Worm (Caenorhabditis elegans) whole organism, young adult: ENCODE measurements around the gene irld-11.

Experiments used
- ccch-3 ChIP-seq: fragments of 200-800 bp; sonication (Bioruptor generic); optimal IDR thresholded peaks from 2 replicates; lab custom pipeline; 2018; ENCODE audit warnings: mild to moderate bottlenecking, missing genetic modification characterization, missing compliant biosample characterization
- gei-17 ChIP-seq: fragments of 200-800 bp; sonication (Bioruptor generic); optimal IDR thresholded peaks from 2 replicates; lab custom pipeline; 2018; ENCODE audit warnings: mild to moderate bottlenecking, missing genetic modification characterization, missing compliant biosample characterization
- nfya-1 ChIP-seq: sonication (generic microtip); optimal IDR thresholded peaks from 2 replicates; lab custom pipeline; 2017; ENCODE audit warnings: antibody characterized with exemption, missing compliant biosample characterization, missing genetic modification characterization, borderline replicate concordance; ENCODE audit not compliant: insufficient read depth

ce11 chrV:1611570-1611969 lies 43.4 kb upstream of the irld-11 start:
- TF ChIP-seq gei-17 (GFP tag; lab: Kevin White, UChicago) (no peak), nfya-1 (tag; lab: Kevin White, UChicago) (no peak), ccch-3 (no peak)
